Fruit fly (Drosophila melanogaster) whole organism, pupa: Measurements from ENCODE around the gene NELF-B.

Experiments
- CG10348 ChIP-seq: fragments of 200-800 bp; sonication (Bioruptor generic); IDR thresholded peaks from 2 replicates; pipeline ENCODE4 v1.3.6; 2022; ENCODE audit warnings: missing biosample characterization, missing genetic modification characterization
- CG12605 ChIP-seq: fragments of 200-800 bp; sonication (Bioruptor generic); IDR thresholded peaks from 2 replicates; pipeline ENCODE4 v1.3.6; 2022; ENCODE audit warnings: missing biosample characterization, missing genetic modification characterization
- CG13204 ChIP-seq: fragments of 200-800 bp; sonication (Bioruptor generic); optimal IDR thresholded peaks from 2 replicates; lab custom pipeline; 2018; ENCODE audit warnings: missing biosample characterization, mild to moderate bottlenecking, missing genetic modification characterization, moderate library complexity
- CG14655 ChIP-seq: fragments of 200-800 bp; sonication (Bioruptor generic); optimal IDR thresholded peaks from 3 replicates; lab custom pipeline; 2017; ENCODE audit warnings: mild to moderate bottlenecking, missing biosample characterization, missing genetic modification reagents, missing genetic modification characterization
- CG15710 ChIP-seq: fragments of 200-800 bp; sonication (Bioruptor generic); optimal IDR thresholded peaks from 2 replicates; lab custom pipeline; 2018; ENCODE audit warnings: missing biosample characterization, mild to moderate bottlenecking, missing genetic modification characterization, moderate library complexity
- CG17806 ChIP-seq: fragments of 200-800 bp; sonication (Bioruptor generic); optimal IDR thresholded peaks from 2 replicates; lab custom pipeline; 2018; ENCODE audit warnings: missing biosample characterization, mild to moderate bottlenecking, missing genetic modification characterization, moderate library complexity
- CG32121 ChIP-seq: fragments of 200-800 bp; sonication (Bioruptor generic); IDR thresholded peaks from 2 replicates; pipeline ENCODE4 v1.3.6; 2022; ENCODE audit warnings: missing biosample characterization, missing genetic modification characterization
- CG34367 ChIP-seq: fragments of 200-800 bp; sonication (Bioruptor generic); optimal IDR thresholded peaks from 2 replicates; lab custom pipeline; 2018; ENCODE audit warnings: missing biosample characterization, mild to moderate bottlenecking, missing genetic modification characterization
- CG4496 ChIP-seq: fragments of 200-800 bp; sonication (Bioruptor generic); IDR thresholded peaks from 3 replicates; pipeline ENCODE4 v1.3.6; 2022; ENCODE audit warnings: missing biosample characterization, missing genetic modification characterization
- CG8159 ChIP-seq: fragments of 200-800 bp; sonication (Bioruptor generic); optimal IDR thresholded peaks from 3 replicates; lab custom pipeline; 2018; ENCODE audit warnings: missing biosample characterization, mild to moderate bottlenecking, missing genetic modification characterization, moderate library complexity
- CG8301 ChIP-seq: fragments of 200-800 bp; sonication (Bioruptor generic); optimal IDR thresholded peaks from 2 replicates; lab custom pipeline; 2018; ENCODE audit warnings: missing biosample characterization, mild to moderate bottlenecking, missing genetic modification characterization
- CG9948 ChIP-seq: fragments of 200-800 bp; sonication (Bioruptor generic); optimal IDR thresholded peaks from 2 replicates; lab custom pipeline; 2018; ENCODE audit warnings: missing biosample characterization, mild to moderate bottlenecking, missing genetic modification characterization, moderate library complexity
- D1 ChIP-seq: fragments of 200-800 bp; sonication (Bioruptor generic); optimal IDR thresholded peaks from 2 replicates; lab custom pipeline; 2018; ENCODE audit warnings: missing biosample characterization, mild to moderate bottlenecking, missing genetic modification characterization, moderate library complexity
- EcR ChIP-seq: fragments of 200-800 bp; sonication (Bioruptor generic); optimal IDR thresholded peaks from 3 replicates; lab custom pipeline; 2019; ENCODE audit warnings: missing biosample characterization, missing genetic modification characterization, mild to moderate bottlenecking, moderate library complexity, missing genetic modification reagents
- Ets98B ChIP-seq: fragments of 200-800 bp; sonication (Bioruptor generic); IDR thresholded peaks from 2 replicates; pipeline ENCODE4 v1.3.6; 2022; ENCODE audit warnings: missing biosample characterization, missing genetic modification characterization
- Pif1A ChIP-seq: fragments of 200-800 bp; sonication (Bioruptor generic); optimal IDR thresholded peaks from 3 replicates; lab custom pipeline; 2016; ENCODE audit warnings: missing biosample characterization, missing genetic modification characterization
- Pif1B ChIP-seq: fragments of 200-800 bp; sonication (Bioruptor generic); optimal IDR thresholded peaks from 3 replicates; lab custom pipeline; 2016; ENCODE audit warnings: missing biosample characterization, missing genetic modification characterization
- Snoo ChIP-seq: fragments of 200-800 bp; sonication (Bioruptor generic); optimal IDR thresholded peaks from 3 replicates; lab custom pipeline; 2017; ENCODE audit warnings: missing biosample characterization, mild to moderate bottlenecking, missing genetic modification characterization, inconsistent platforms
- fd96Ca ChIP-seq: fragments of 200-800 bp; sonication (Bioruptor generic); IDR thresholded peaks from 3 replicates; pipeline ENCODE4 v1.3.6; 2022; ENCODE audit warnings: missing biosample characterization, missing genetic modification characterization
- gl ChIP-seq: fragments of 200-800 bp; sonication (Bioruptor generic); optimal IDR thresholded peaks from 2 replicates; lab custom pipeline; 2018; ENCODE audit warnings: missing biosample characterization, mild to moderate bottlenecking, missing genetic modification characterization
- rn ChIP-seq: fragments of 200-800 bp; sonication (Bioruptor generic); IDR thresholded peaks from 2 replicates; pipeline ENCODE4 v1.3.6; 2022; ENCODE audit warnings: missing biosample characterization, missing genetic modification characterization

Gene NELF-B

DNA sequence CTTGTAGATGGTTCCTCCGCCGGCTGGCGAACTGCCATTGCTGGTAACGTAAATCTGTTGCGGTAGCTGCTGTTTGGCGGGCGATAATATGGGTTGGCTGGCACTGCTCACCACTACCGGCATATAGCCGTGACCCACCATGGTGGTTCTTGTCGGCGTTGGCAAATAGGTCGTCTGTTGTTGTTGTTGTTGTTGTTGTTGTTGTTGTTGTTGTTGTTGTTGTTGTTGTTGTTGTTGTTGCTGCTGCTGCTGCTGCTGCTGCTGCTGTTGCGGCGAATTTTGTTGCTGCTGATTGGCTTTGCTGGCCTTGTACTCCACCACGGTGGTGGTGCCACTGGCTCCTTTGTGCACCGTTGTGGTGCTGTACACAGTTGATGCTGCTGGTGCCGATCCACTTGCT lies 39.3 kb downstream of the NELF-B start:
- TF ChIP-seq CG32121 (GFP tag; lab: Robert Waterston, UW) (no peak), CG4496 (GFP tag; lab: Robert Waterston, UW) (no peak), CG10348 (GFP tag; lab: Robert Waterston, UW) (no peak), CG17806 (tag; lab: Kevin White, UChicago) (no peak), CG34367 (tag; lab: Kevin White, UChicago) (no peak), gl (no peak), CG14655 (GFP tag; lab: Kevin White, UChicago) (no peak), fd96Ca (no peak), D1 (tag; lab: Kevin White, UChicago) (no peak), Pif1B (no peak), Pif1A (GFP tag; lab: Kevin White, UChicago) (no peak), CG8301 (tag; lab: Kevin White, UChicago) (no peak), EcR (GFP tag; lab: Kevin White, UChicago) (no peak), CG9948 (tag; lab: Kevin White, UChicago) (no peak), CG13204 (GFP tag; lab: Kevin White, UChicago) (no peak), CG8159 (tag; lab: Kevin White, UChicago) (no peak), CG15710 (tag; lab: Kevin White, UChicago) (no peak), rn (GFP tag; lab: Robert Waterston, UW) (no peak), CG12605 (no peak), Snoo (no peak)

DNA sequence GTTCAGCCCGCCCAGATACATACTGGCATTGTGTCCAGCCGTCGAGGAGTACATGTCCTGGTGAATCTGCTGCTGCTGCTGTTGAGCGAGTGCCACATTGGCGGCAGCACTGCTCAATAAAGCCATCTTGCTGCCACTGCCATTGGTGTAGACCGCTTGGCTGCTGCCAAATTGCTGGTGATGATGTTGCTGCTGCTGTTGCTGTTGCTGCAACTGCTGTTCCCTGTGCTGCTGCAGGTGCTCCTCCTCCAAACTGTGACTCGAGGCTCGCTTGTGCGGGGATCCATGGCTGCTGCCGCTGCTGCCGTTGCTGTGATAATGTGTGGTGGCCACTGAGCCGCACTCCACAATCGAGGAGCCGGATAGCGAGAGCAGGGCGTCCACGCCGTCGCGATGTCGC lies 42.1 kb downstream of the NELF-B start:
- TF ChIP-seq Ets98B (GFP tag; lab: Robert Waterston, UW) (no peak), CG34367 (tag; lab: Kevin White, UChicago) (no peak)
- TF ChIP-seq, all 21 proteins: peak for 0

DNA sequence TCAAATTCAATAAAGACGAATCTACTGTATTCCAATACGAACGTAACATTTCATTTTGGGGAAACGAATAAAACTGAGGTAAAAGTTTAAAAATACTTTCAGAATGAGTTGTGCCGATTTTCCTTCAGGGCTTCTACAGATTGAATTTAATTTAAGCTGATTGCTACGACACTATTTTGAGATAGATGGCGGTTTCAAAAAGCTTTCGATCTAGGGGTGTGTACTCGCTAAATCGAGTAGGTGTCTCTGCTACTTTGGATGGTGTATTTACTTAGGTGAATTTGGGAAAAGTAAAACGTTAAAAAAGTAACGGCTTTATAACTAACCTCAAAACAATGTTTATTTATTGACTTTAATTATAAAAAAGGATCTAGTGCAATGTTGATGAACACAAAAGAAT lies 49.3 kb downstream of the NELF-B start:
- TF ChIP-seq CG12605 (no peak), D1 (tag; lab: Kevin White, UChicago) (no peak), Pif1B (no peak), CG34367 (tag; lab: Kevin White, UChicago) (no peak), CG17806 (tag; lab: Kevin White, UChicago) (no peak), Pif1A (GFP tag; lab: Kevin White, UChicago) (no peak), rn (GFP tag; lab: Robert Waterston, UW) (no peak), CG13204 (GFP tag; lab: Kevin White, UChicago) (no peak)

DNA sequence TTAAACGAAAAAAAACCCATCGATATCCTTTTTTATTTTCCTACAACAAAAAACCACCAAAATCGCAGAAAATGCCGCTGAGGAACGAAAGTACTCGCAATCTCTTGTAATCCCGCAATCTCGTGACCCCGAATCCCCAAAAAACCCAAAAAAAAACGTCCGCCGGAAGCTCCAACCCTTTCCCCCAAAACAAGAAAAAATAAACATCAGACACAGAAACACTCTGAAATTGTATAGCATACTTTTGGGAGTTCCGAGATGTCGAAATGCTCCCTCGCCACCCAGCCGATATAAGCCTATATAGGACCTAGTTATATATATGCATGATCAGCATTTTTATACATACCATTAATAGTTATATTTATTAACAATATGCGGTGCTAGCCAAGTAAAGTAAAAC lies 51.3 kb downstream of the NELF-B start:
- TF ChIP-seq D1 (tag; lab: Kevin White, UChicago) (no peak), fd96Ca (no peak), Ets98B (GFP tag; lab: Robert Waterston, UW) (no peak), CG8301 (tag; lab: Kevin White, UChicago) (no peak), CG4496 (GFP tag; lab: Robert Waterston, UW) (no peak), Snoo (no peak), CG13204 (GFP tag; lab: Kevin White, UChicago) (no peak), CG32121 (GFP tag; lab: Robert Waterston, UW) (no peak), CG17806 (tag; lab: Kevin White, UChicago) (no peak), CG15710 (tag; lab: Kevin White, UChicago) (no peak), Pif1A (GFP tag; lab: Kevin White, UChicago) (no peak), CG9948 (tag; lab: Kevin White, UChicago) (no peak), CG14655 (GFP tag; lab: Kevin White, UChicago) (no peak), EcR (GFP tag; lab: Kevin White, UChicago) (no peak), Pif1B (no peak), gl (no peak)
